Fruit fly (Drosophila melanogaster) whole organism, embryonic: ENCODE results near the gene betaTub65B.

Source experiments
- Aef1 ChIP-seq: fragments of 200-800 bp; sonication (Bioruptor generic); IDR thresholded peaks from 3 replicates; pipeline ENCODE4 v1.3.6; 2022; ENCODE audit warnings: missing biosample characterization, missing genetic modification characterization
- Bdp1 ChIP-seq: fragments of 200-800 bp; sonication (Bioruptor generic); optimal IDR thresholded peaks from 3 replicates; lab custom pipeline; 2016; ENCODE audit warnings: missing biosample characterization, missing genetic modification characterization
- CG12236 ChIP-seq: fragments of 200-800 bp; sonication (Bioruptor generic); optimal IDR thresholded peaks from 2 replicates; lab custom pipeline; 2016; ENCODE audit warnings: missing biosample characterization, missing genetic modification characterization
- CG13424 ChIP-seq: fragments of 200-800 bp; sonication (Bioruptor generic); optimal IDR thresholded peaks from 2 replicates; lab custom pipeline; 2019; ENCODE audit warnings: missing biosample characterization, mild to moderate bottlenecking, missing genetic modification characterization, moderate library complexity
- CG14050 ChIP-seq: fragments of 200-800 bp; sonication (Bioruptor generic); IDR thresholded peaks from 3 replicates; pipeline ENCODE4 v1.3.6; 2022; ENCODE audit warnings: missing biosample characterization, missing genetic modification characterization
- CG15073 ChIP-seq: fragments of 200-800 bp; sonication (Bioruptor generic); optimal IDR thresholded peaks from 2 replicates; lab custom pipeline; 2016; ENCODE audit warnings: missing biosample characterization, missing genetic modification characterization
- CG15514 ChIP-seq: fragments of 200-800 bp; sonication (Bioruptor generic); optimal IDR thresholded peaks from 3 replicates; lab custom pipeline; 2017; ENCODE audit warnings: missing biosample characterization, missing genetic modification characterization, mild to moderate bottlenecking, moderate library complexity, missing genetic modification reagents
- CG1647 ChIP-seq: fragments of 200-800 bp; sonication (Bioruptor generic); optimal IDR thresholded peaks from 3 replicates; lab custom pipeline; 2016; ENCODE audit warnings: missing biosample characterization, missing genetic modification characterization
- CG16779 ChIP-seq: fragments of 200-800 bp; sonication (Bioruptor generic); IDR thresholded peaks from 2 replicates; pipeline ENCODE4 v1.3.6; 2022; ENCODE audit warnings: missing biosample characterization, missing genetic modification characterization
- CG16815 ChIP-seq: fragments of 200-800 bp; sonication (Bioruptor generic); optimal IDR thresholded peaks from 3 replicates; lab custom pipeline; 2017; ENCODE audit warnings: missing biosample characterization, mild to moderate bottlenecking, missing genetic modification characterization
- CG17568 ChIP-seq: fragments of 200-800 bp; sonication (Bioruptor generic); optimal IDR thresholded peaks from 2 replicates; lab custom pipeline; 2018; ENCODE audit warnings: missing biosample characterization, mild to moderate bottlenecking, missing genetic modification characterization, moderate library complexity
- CG34224 ChIP-seq: fragments of 200-800 bp; sonication (Bioruptor generic); IDR thresholded peaks from 3 replicates; pipeline ENCODE4 v1.3.6; 2022; ENCODE audit warnings: missing biosample characterization, missing genetic modification characterization; ENCODE audit not compliant: partially characterized antibody
- CG34376 ChIP-seq: fragments of 200-800 bp; sonication (Bioruptor generic); optimal IDR thresholded peaks from 2 replicates; lab custom pipeline; 2018; ENCODE audit warnings: missing biosample characterization, mild to moderate bottlenecking, missing genetic modification characterization
- CG3838 ChIP-seq: fragments of 200-800 bp; sonication (Bioruptor generic); optimal IDR thresholded peaks from 3 replicates; lab custom pipeline; 2016; ENCODE audit warnings: missing biosample characterization, missing genetic modification characterization
- CG3847 ChIP-seq: fragments of 200-800 bp; sonication (Bioruptor generic); IDR thresholded peaks from 2 replicates; pipeline ENCODE4 v1.3.6; 2022; ENCODE audit warnings: missing biosample characterization, missing genetic modification characterization
- CG6813 ChIP-seq: fragments of 200-800 bp; sonication (Bioruptor generic); optimal IDR thresholded peaks from 2 replicates; lab custom pipeline; 2017; ENCODE audit warnings: missing biosample characterization, missing genetic modification characterization, mild to moderate bottlenecking, moderate library complexity, missing genetic modification reagents
- CG7372 ChIP-seq: fragments of 200-800 bp; sonication (Bioruptor generic); IDR thresholded peaks from 2 replicates; pipeline ENCODE4 v1.3.6; 2022; ENCODE audit warnings: missing biosample characterization, missing genetic modification characterization
- CG8388 ChIP-seq: fragments of 200-800 bp; sonication (Bioruptor generic); optimal IDR thresholded peaks from 2 replicates; lab custom pipeline; 2019; ENCODE audit warnings: missing biosample characterization, mild to moderate bottlenecking, missing genetic modification characterization, moderate library complexity
- CG9797 ChIP-seq: fragments of 200-800 bp; sonication (Bioruptor generic); optimal IDR thresholded peaks from 3 replicates; lab custom pipeline; 2018; ENCODE audit warnings: missing biosample characterization, mild to moderate bottlenecking, missing genetic modification characterization
- Doc2 ChIP-seq: fragments of 200-800 bp; sonication (Bioruptor generic); IDR thresholded peaks from 2 replicates; pipeline ENCODE4 v1.3.6; 2022; ENCODE audit warnings: missing biosample characterization, missing genetic modification characterization
- Dref ChIP-seq: fragments of 200-800 bp; sonication (Bioruptor generic); IDR thresholded peaks from 2 replicates; pipeline ENCODE4 v1.3.6; 2022; ENCODE audit warnings: missing biosample characterization, missing genetic modification characterization
- Drgx ChIP-seq: fragments of 200-800 bp; sonication (Bioruptor generic); IDR thresholded peaks from 2 replicates; pipeline ENCODE4 v1.3.6; 2022; ENCODE audit warnings: missing biosample characterization, missing genetic modification characterization
- E2f1 ChIP-seq: fragments of 200-800 bp; sonication (Bioruptor generic); IDR thresholded peaks from 2 replicates; pipeline ENCODE4 v1.3.6; 2022; ENCODE audit warnings: missing biosample characterization, missing genetic modification characterization
- Fer2 ChIP-seq: fragments of 200-800 bp; sonication (Bioruptor generic); optimal IDR thresholded peaks from 2 replicates; lab custom pipeline; 2018; ENCODE audit warnings: missing biosample characterization, mild to moderate bottlenecking, missing genetic modification characterization, moderate library complexity
- Gug ChIP-seq: fragments of 200-800 bp; sonication (Bioruptor generic); IDR thresholded peaks from 4 replicates; pipeline ENCODE4 v1.3.6; 2022; ENCODE audit warnings: missing biosample characterization, missing genetic modification characterization
- HLH4C ChIP-seq: fragments of 200-800 bp; sonication (Bioruptor generic); IDR thresholded peaks from 3 replicates; pipeline ENCODE4 v1.3.6; 2022; ENCODE audit warnings: missing biosample characterization, missing genetic modification characterization; ENCODE audit not compliant: partially characterized antibody
- Hey ChIP-seq: fragments of 200-800 bp; sonication (Bioruptor generic); optimal IDR thresholded peaks from 3 replicates; lab custom pipeline; 2018; ENCODE audit warnings: missing biosample characterization, mild to moderate bottlenecking, missing genetic modification characterization
- MTF-1 ChIP-seq: fragments of 200-800 bp; sonication (Bioruptor generic); optimal IDR thresholded peaks from 2 replicates; lab custom pipeline; 2018; ENCODE audit warnings: missing biosample characterization, mild to moderate bottlenecking, missing genetic modification characterization, borderline replicate concordance
- Myb ChIP-seq: fragments of 200-800 bp; sonication (Bioruptor generic); optimal IDR thresholded peaks from 2 replicates; lab custom pipeline; 2016; ENCODE audit warnings: missing biosample characterization, missing genetic modification characterization
- NfI ChIP-seq: fragments of 200-800 bp; sonication (Bioruptor generic); optimal IDR thresholded peaks from 3 replicates; lab custom pipeline; 2018; ENCODE audit warnings: missing biosample characterization, mild to moderate bottlenecking, missing genetic modification characterization, moderate library complexity
- Ptx1 ChIP-seq: fragments of 200-800 bp; sonication (Bioruptor generic); IDR thresholded peaks from 2 replicates; pipeline ENCODE4 v1.3.6; 2022; ENCODE audit warnings: missing biosample characterization, missing genetic modification characterization
- Ssrp ChIP-seq: fragments of 200-800 bp; sonication (Bioruptor generic); optimal IDR thresholded peaks from 2 replicates; lab custom pipeline; 2018; ENCODE audit warnings: missing biosample characterization, mild to moderate bottlenecking, missing genetic modification characterization, moderate library complexity
- TFAM ChIP-seq: fragments of 200-800 bp; sonication (Bioruptor generic); optimal IDR thresholded peaks from 2 replicates; lab custom pipeline; 2017; ENCODE audit warnings: missing biosample characterization, missing genetic modification characterization, inconsistent platforms
- abd-A ChIP-seq: fragments of 200-800 bp; sonication (Bioruptor generic); optimal IDR thresholded peaks from 3 replicates; lab custom pipeline; 2019; ENCODE audit warnings: missing biosample characterization, mild to moderate bottlenecking, missing genetic modification characterization, moderate library complexity
- amos ChIP-seq: fragments of 200-800 bp; sonication (Bioruptor generic); IDR thresholded peaks from 2 replicates; pipeline ENCODE4 v1.3.6; 2022; ENCODE audit warnings: missing biosample characterization, missing genetic modification characterization; ENCODE audit not compliant: partially characterized antibody
- cas ChIP-seq: fragments of 200-800 bp; sonication (Bioruptor generic); IDR thresholded peaks from 2 replicates; pipeline ENCODE4 v1.3.6; 2022; ENCODE audit warnings: missing biosample characterization, missing genetic modification characterization
- croc ChIP-seq: fragments of 200-800 bp; sonication (Bioruptor generic); conservative IDR thresholded peaks from 3 replicates; pipeline ENCODE4 v1.3.6; 2022; ENCODE audit warnings: missing biosample characterization, missing genetic modification characterization
- en ChIP-seq: fragments of 200-800 bp; sonication (Bioruptor generic); optimal IDR thresholded peaks from 2 replicates; lab custom pipeline; 2016; ENCODE audit warnings: missing biosample characterization, missing genetic modification characterization
- exex ChIP-seq: fragments of 200-800 bp; sonication (Bioruptor generic); optimal IDR thresholded peaks from 4 replicates; lab custom pipeline; 2018; ENCODE audit warnings: missing biosample characterization, mild to moderate bottlenecking, missing genetic modification characterization, moderate library complexity
- fru ChIP-seq: fragments of >200 bp; optimal IDR thresholded peaks from 2 replicates; lab custom pipeline; 2017
- gt ChIP-seq: fragments of 200-800 bp; sonication (Bioruptor generic); IDR thresholded peaks from 2 replicates; pipeline ENCODE4 v1.3.6; 2022; ENCODE audit warnings: missing biosample characterization, missing genetic modification characterization
- h ChIP-seq: fragments of >200 bp; optimal IDR thresholded peaks from 2 replicates; lab custom pipeline; 2017
- insv ChIP-seq, 2 experiments: fragments of 200-800 bp; sonication (Bioruptor generic); optimal IDR thresholded peaks; 3 replicates each; lab custom pipeline; 2016 to 2018; ENCODE audit warnings: missing biosample characterization in 2 of 2, missing genetic modification characterization in 2 of 2
- jumu ChIP-seq: fragments of 200-800 bp; sonication (Bioruptor generic); optimal IDR thresholded peaks from 3 replicates; lab custom pipeline; 2016; ENCODE audit warnings: missing biosample characterization, missing genetic modification characterization
- nerfin-2 ChIP-seq: fragments of 200-800 bp; sonication (Bioruptor generic); IDR thresholded peaks from 2 replicates; pipeline ENCODE4 v1.3.6; 2022; ENCODE audit warnings: missing biosample characterization, missing genetic modification characterization; ENCODE audit not compliant: partially characterized antibody
- pb ChIP-seq: fragments of 200-800 bp; sonication (Bioruptor generic); optimal IDR thresholded peaks from 3 replicates; lab custom pipeline; 2016; ENCODE audit warnings: missing biosample characterization, missing genetic modification characterization
- shn ChIP-seq: fragments of 200-800 bp; sonication (Bioruptor generic); optimal IDR thresholded peaks from 3 replicates; lab custom pipeline; 2016; ENCODE audit warnings: missing biosample characterization, missing genetic modification characterization
- sqz ChIP-seq: fragments of 200-800 bp; sonication (Bioruptor generic); optimal IDR thresholded peaks from 3 replicates; lab custom pipeline; 2018; ENCODE audit warnings: missing biosample characterization, mild to moderate bottlenecking, missing genetic modification characterization
- sr ChIP-seq: fragments of 200-800 bp; sonication (Bioruptor generic); IDR thresholded peaks from 3 replicates; pipeline ENCODE4 v1.3.6; 2022; ENCODE audit warnings: missing biosample characterization, missing genetic modification characterization
- stc ChIP-seq: fragments of 200-800 bp; sonication (Bioruptor generic); IDR thresholded peaks from 2 replicates; pipeline ENCODE4 v1.3.6; 2022; ENCODE audit warnings: missing biosample characterization, missing genetic modification characterization
- tgo ChIP-seq: fragments of 200-800 bp; sonication (Bioruptor generic); IDR thresholded peaks from 3 replicates; pipeline ENCODE4 v1.3.6; 2022; ENCODE audit warnings: missing biosample characterization, missing genetic modification characterization
- toy ChIP-seq: fragments of 200-800 bp; sonication (Bioruptor generic); IDR thresholded peaks from 2 replicates; pipeline ENCODE4 v1.3.6; 2022; ENCODE audit warnings: missing biosample characterization, missing genetic modification characterization

The betaTub65B gene

DNA sequence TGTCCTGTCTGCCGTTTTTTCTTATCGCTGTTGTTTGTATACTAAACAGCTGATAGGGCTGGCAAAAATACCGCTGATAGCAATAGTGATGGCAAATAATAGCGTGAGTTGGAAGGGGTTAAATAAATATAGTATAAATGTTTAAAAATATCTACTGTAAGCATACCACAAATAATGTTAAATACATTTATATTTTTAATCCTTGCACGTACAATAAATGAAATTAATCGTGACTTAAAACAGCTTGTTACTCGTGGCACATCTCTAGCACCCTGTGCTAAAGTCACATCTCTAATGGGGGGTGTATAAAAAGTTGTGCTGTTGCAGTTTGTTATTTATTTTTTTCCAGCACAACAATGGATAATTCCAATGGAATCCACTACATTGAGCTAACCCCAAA, 42.1 kb upstream of the betaTub65B start, which contains the start of the genes CG10147 and Bulli (continued):
- TF ChIP-seq croc (GFP tag; lab: Robert Waterston, UW) (peak; percentile 97), Ptx1 (GFP tag; lab: Robert Waterston, UW) (peak; percentile 99), CG15073 (peak; percentile 85), NfI (GFP tag; lab: Kevin White, UChicago) (peak; percentile 97), pb (GFP tag; lab: Kevin White, UChicago) (peak; percentile 81), CG16815 (peak; percentile 98), fru (lab: Kevin White, UChicago) (no peak), Drgx (GFP tag; lab: Robert Waterston, UW) (peak; percentile 92), CG6813 (GFP tag; lab: Kevin White, UChicago) (peak; percentile 92), Dref (GFP tag; lab: Robert Waterston, UW) (peak; percentile 53), toy (GFP tag; lab: Robert Waterston, UW) (peak; percentile 91), CG3847 (GFP tag; lab: Robert Waterston, UW) (peak; percentile 99), shn (GFP tag; lab: Kevin White, UChicago) (peak; percentile 83), CG15514 (GFP tag; lab: Kevin White, UChicago) (peak; percentile 89), gt (GFP tag; lab: Robert Waterston, UW) (peak; percentile 96), tgo (GFP tag; lab: Robert Waterston, UW) (peak; percentile 98), exex (tag; lab: Kevin White, UChicago) (peak; percentile 79), amos (GFP tag; lab: Robert Waterston, UW) (peak; percentile 91), CG9797 (GFP tag; lab: Kevin White, UChicago) (peak; percentile 52), sqz (GFP tag; lab: Kevin White, UChicago) (peak; percentile 92), CG8388 (peak; percentile 94), MTF-1 (peak; percentile 90), en (GFP tag; lab: Kevin White, UChicago) (peak; percentile 62), h (lab: Kevin White, UChicago) (no peak), nerfin-2 (GFP tag; lab: Robert Waterston, UW) (peak; percentile 83), TFAM (GFP tag; lab: Kevin White, UChicago) (peak; percentile 88), Aef1 (GFP tag; lab: Robert Waterston, UW) (peak; percentile 99), HLH4C (GFP tag; lab: Robert Waterston, UW) (peak; percentile 92), sr (GFP tag; lab: Robert Waterston, UW) (peak; percentile 84), Doc2 (GFP tag; lab: Robert Waterston, UW) (peak; percentile 94), CG3838 (peak; percentile 92), CG1647 (GFP tag; lab: Kevin White, UChicago) (peak; percentile 96), E2f1 (GFP tag; lab: Robert Waterston, UW) (peak; percentile 97), Myb (peak; percentile 49), CG7372 (GFP tag; lab: Robert Waterston, UW) (peak; percentile 99), Fer2 (tag; lab: Kevin White, UChicago) (peak; percentile 95), Bdp1 (GFP tag; lab: Kevin White, UChicago) (peak; percentile 88), CG34376 (GFP tag; lab: Kevin White, UChicago) (peak; percentile 93), Hey (peak; percentile 80), Gug (GFP tag; lab: Robert Waterston, UW) (peak; percentile 98), abd-A (tag; lab: Kevin White, UChicago) (no peak), stc (GFP tag; lab: Robert Waterston, UW) (peak; percentile 93), Ssrp (tag; lab: Kevin White, UChicago) (peak; percentile 98), insv (GFP tag; optimal IDR thresholded peaks at IDR 0.05; lab: Kevin White, UChicago) (peak in 1 of 2 experiments; percentile 72), CG34224 (GFP tag; lab: Robert Waterston, UW) (peak; percentile 92), CG12236 (GFP tag; lab: Kevin White, UChicago) (peak; percentile 89), CG17568 (GFP tag; lab: Kevin White, UChicago) (no peak), CG16779 (GFP tag; lab: Robert Waterston, UW) (peak; percentile 91), CG14050 (GFP tag; lab: Robert Waterston, UW) (peak; percentile 93), jumu (peak; percentile 80), cas (peak; percentile 96), CG13424 (tag; lab: Kevin White, UChicago) (peak; percentile 98)
